Worm (Caenorhabditis elegans): Measurements from ENCODE around the gene ceph-41.

- TF ChIP-seq daf-12 (tag; optimal IDR thresholded peaks at IDR 0.05) = no peak
- no peak for TF ChIP-seq zag-1 (tag; optimal IDR thresholded peaks at IDR 0.05)
- TF ChIP-seq nhr-41 (GFP tag; IDR thresholded peaks at IDR 0.05) = no peak
- no peak for TF ChIP-seq php-3 (GFP tag; IDR thresholded peaks at IDR 0.05)
- TF ChIP-seq unc-62 (GFP tag; optimal IDR thresholded peaks at IDR 0.05 in 1 of 2) = no peak
- TF ChIP-seq unc-62 (tag; optimal IDR thresholded peaks at IDR 0.05) = no peak
- no peak for TF ChIP-seq unc-39 (tag; optimal IDR thresholded peaks at IDR 0.05)
- no peak for TF ChIP-seq lsy-2 (tag; optimal IDR thresholded peaks at IDR 0.05)
- no peak for TF ChIP-seq cey-2 (tag; optimal IDR thresholded peaks at IDR 0.05; ENCODE audit: borderline replicate concordance, insufficient read depth)
- no peak for TF ChIP-seq ces-1 (GFP tag; optimal IDR thresholded peaks at IDR 0.05)
Observed at ce11 chrIV:8136548-8136947, 9.5 kb downstream of the ceph-41 start.
